Worm (Caenorhabditis elegans) whole organism, L4 larva: ENCODE data around the gene aex-2.

Source experiments
- T26A8.4 ChIP-seq: fragments of 200-800 bp; sonication (Bioruptor generic); IDR thresholded peaks from 2 replicates; pipeline ENCODE4 v1.3.6; 2022; ENCODE audit warnings: missing genetic modification characterization, missing compliant biosample characterization
- aha-1 ChIP-seq: fragments of 150-350 bp; peaks from one replicate; lab custom pipeline; 2014; ENCODE audit warnings: missing biosample characterization, missing genetic modification characterization

ce11 chrX:9687264-9687663, 34.3 kb upstream of the aex-2 start:
- TF ChIP-seq aha-1 (tag; lab: Kevin White, UChicago) (no peak), T26A8.4 (GFP tag; lab: Robert Waterston, UW) (no peak)
